Worm (Caenorhabditis elegans) whole organism, L2 larva: Measurements from ENCODE around the gene srh-28.

Experiments
- C34F6.9 ChIP-seq: fragments of 150-350 bp; optimal IDR thresholded peaks from 2 replicates; lab custom pipeline; 2014; ENCODE audit warnings: missing biosample characterization, missing genetic modification characterization
- R02D3.7 ChIP-seq: fragments of 150-350 bp; optimal IDR thresholded peaks from 2 replicates; lab custom pipeline; 2014; ENCODE audit warnings: missing biosample characterization, missing genetic modification characterization
- Y55F3AM.14 ChIP-seq: fragments of 200-800 bp; sonication (Bioruptor generic); optimal IDR thresholded peaks from 2 replicates; lab custom pipeline; 2018; ENCODE audit warnings: mild to moderate bottlenecking, missing genetic modification characterization, missing compliant biosample characterization
- ZK546.5 ChIP-seq: sonication (generic microtip); optimal IDR thresholded peaks from 2 replicates; lab custom pipeline; 2017; ENCODE audit warnings: missing biosample characterization, missing genetic modification characterization
- aly-2 ChIP-seq: fragments of 150-350 bp; optimal IDR thresholded peaks from 2 replicates; lab custom pipeline; 2014; ENCODE audit warnings: missing biosample characterization, missing genetic modification characterization
- ama-1 ChIP-seq: fragments of 150-350 bp; optimal IDR thresholded peaks from 2 replicates; lab custom pipeline; 2018; ENCODE audit warnings: inconsistent platforms
- blmp-1 ChIP-seq: sonication (generic microtip); optimal IDR thresholded peaks from 2 replicates; lab custom pipeline; 2017; ENCODE audit warnings: missing genetic modification characterization, mild to moderate bottlenecking, missing compliant biosample characterization, antibody characterized with exemption, moderate library complexity; ENCODE audit not compliant: insufficient read depth
- ceh-16 ChIP-seq: fragments of 150-350 bp; optimal IDR thresholded peaks from 2 replicates; lab custom pipeline; 2014; ENCODE audit warnings: missing biosample characterization, missing genetic modification characterization
- crh-2 ChIP-seq: sonication (generic microtip); optimal IDR thresholded peaks from 2 replicates; lab custom pipeline; 2017; ENCODE audit warnings: missing biosample characterization, missing genetic modification characterization
- dmd-4 ChIP-seq: sonication (generic microtip); optimal IDR thresholded peaks from 2 replicates; lab custom pipeline; 2017; ENCODE audit warnings: missing biosample characterization, missing genetic modification characterization
- egl-27 ChIP-seq: sonication (generic microtip); optimal IDR thresholded peaks from 3 replicates; lab custom pipeline; 2017; ENCODE audit warnings: missing biosample characterization, missing genetic modification reagents, missing genetic modification characterization
- fos-1 ChIP-seq: fragments of 150-350 bp; optimal IDR thresholded peaks from 2 replicates; lab custom pipeline; 2014; ENCODE audit warnings: missing biosample characterization, missing genetic modification characterization
- gmeb-1 ChIP-seq: fragments of 150-350 bp; optimal IDR thresholded peaks from 2 replicates; lab custom pipeline; 2014; ENCODE audit warnings: missing biosample characterization, missing genetic modification characterization
- lin-39 ChIP-seq: fragments of 150-350 bp; optimal IDR thresholded peaks from 2 replicates; lab custom pipeline; 2014; ENCODE audit warnings: missing biosample characterization, missing genetic modification reagents, missing genetic modification characterization
- lsy-2 ChIP-seq, 2 experiments: fragments of 150-350 bp in 1 of 2; sonication (generic microtip) in 1 of 2; optimal IDR thresholded peaks; 2 replicates each; lab custom pipeline; 2014 to 2017; ENCODE audit warnings: missing biosample characterization in 2 of 2, missing genetic modification characterization in 2 of 2
- mab-5 ChIP-seq: fragments of 150-350 bp; optimal IDR thresholded peaks from 2 replicates; lab custom pipeline; 2014; ENCODE audit warnings: missing biosample characterization, missing genetic modification characterization
- mbf-1 ChIP-seq: sonication (generic microtip); optimal IDR thresholded peaks from 2 replicates; lab custom pipeline; 2017; ENCODE audit warnings: missing biosample characterization, missing genetic modification characterization
- nhr-11 ChIP-seq: fragments of 150-350 bp; optimal IDR thresholded peaks from 2 replicates; lab custom pipeline; 2014; ENCODE audit warnings: missing biosample characterization, missing genetic modification characterization
- nhr-12 ChIP-seq: fragments of 150-350 bp; optimal IDR thresholded peaks from 2 replicates; lab custom pipeline; 2014; ENCODE audit warnings: missing biosample characterization, missing genetic modification characterization
- nhr-129 ChIP-seq: fragments of 150-350 bp; optimal IDR thresholded peaks from 2 replicates; lab custom pipeline; 2014; ENCODE audit warnings: missing biosample characterization, missing genetic modification characterization
- nhr-237 ChIP-seq: fragments of 150-350 bp; optimal IDR thresholded peaks from 2 replicates; lab custom pipeline; 2014; ENCODE audit warnings: missing biosample characterization, missing genetic modification characterization
- nhr-25 ChIP-seq: fragments of 150-350 bp; sonication (generic microtip); optimal IDR thresholded peaks from 3 replicates; lab custom pipeline; 2014; ENCODE audit warnings: missing biosample characterization, missing genetic modification characterization
- nhr-6 ChIP-seq: fragments of 150-350 bp; optimal IDR thresholded peaks from 2 replicates; lab custom pipeline; 2014; ENCODE audit warnings: missing biosample characterization, missing genetic modification characterization
- peb-1 ChIP-seq: fragments of 150-350 bp; optimal IDR thresholded peaks from 2 replicates; lab custom pipeline; 2014; ENCODE audit warnings: missing biosample characterization, missing genetic modification characterization
- skn-1 ChIP-seq: sonication (generic microtip); optimal IDR thresholded peaks from 2 replicates; lab custom pipeline; 2017; ENCODE audit warnings: missing biosample characterization, missing genetic modification characterization
- sma-3 ChIP-seq: sonication (generic microtip); optimal IDR thresholded peaks from 2 replicates; lab custom pipeline; 2016; ENCODE audit warnings: missing genetic modification reagents, missing genetic modification characterization, missing compliant biosample characterization
- unc-39 ChIP-seq: fragments of 150-350 bp; optimal IDR thresholded peaks from 2 replicates; lab custom pipeline; 2014; ENCODE audit warnings: missing biosample characterization, missing genetic modification characterization
- unc-55 ChIP-seq: fragments of 150-350 bp; sonication (generic microtip); optimal IDR thresholded peaks from 3 replicates; lab custom pipeline; 2014; ENCODE audit warnings: missing biosample characterization, missing genetic modification reagents, missing genetic modification characterization
- unc-62 ChIP-seq: fragments of 150-350 bp; optimal IDR thresholded peaks from 2 replicates; lab custom pipeline; 2014; ENCODE audit warnings: missing biosample characterization, missing genetic modification reagents, missing genetic modification characterization
- zag-1 ChIP-seq: fragments of 150-350 bp; optimal IDR thresholded peaks from 2 replicates; lab custom pipeline; 2014; ENCODE audit warnings: missing biosample characterization, missing genetic modification characterization
- ztf-1 ChIP-seq: fragments of 200-800 bp; sonication (Bioruptor generic); conservative IDR thresholded peaks from 2 replicates; pipeline ENCODE4 v1.3.6; 2022; ENCODE audit warnings: missing genetic modification characterization, missing compliant biosample characterization

The srh-28 gene

DNA sequence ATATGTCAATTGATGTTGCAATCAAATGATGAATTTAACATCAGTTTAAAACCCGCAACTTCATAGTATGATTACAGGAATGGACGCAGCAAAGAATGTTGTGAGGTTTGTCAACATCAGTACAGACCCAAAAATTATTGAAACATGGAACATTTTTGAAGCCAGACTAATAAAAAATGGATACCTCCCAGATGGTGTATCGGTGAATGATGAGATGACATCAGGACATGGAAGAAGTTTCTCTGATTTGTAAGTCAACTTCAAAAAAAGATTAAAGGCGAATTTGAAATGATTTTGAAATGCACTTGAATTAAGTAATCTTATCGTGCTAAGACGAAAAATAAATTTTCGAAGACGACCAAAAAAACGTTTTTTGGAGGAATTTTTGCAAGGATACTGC is 38.3 kb upstream of the srh-28 start:
- TF ChIP-seq lin-39 (no peak), Y55F3AM.14 (GFP tag; lab: Kevin White, UChicago) (no peak)

DNA sequence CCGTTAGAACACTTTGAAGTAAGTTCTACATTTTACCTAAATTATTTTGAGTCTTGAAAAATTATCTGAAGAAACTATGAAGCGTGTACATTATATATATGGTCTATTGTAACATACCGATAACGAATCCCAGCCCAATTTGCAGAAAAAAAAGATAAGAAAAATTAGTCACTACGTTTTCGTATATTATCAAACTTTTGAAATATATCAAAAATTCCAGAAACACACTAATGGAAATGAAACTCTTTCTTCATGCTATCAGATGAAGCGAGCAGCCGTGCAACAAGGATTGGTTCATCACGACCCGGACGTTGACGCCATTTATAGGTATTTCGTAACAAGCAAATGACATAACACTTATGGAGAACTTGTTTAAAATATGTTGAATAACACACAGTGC is 36.3 kb upstream of the srh-28 start:
- TF ChIP-seq fos-1 (tag; lab: Kevin White, UChicago): peak; percentile 91
- no peak for TF ChIP-seq unc-39 (tag; lab: Kevin White, UChicago)

DNA sequence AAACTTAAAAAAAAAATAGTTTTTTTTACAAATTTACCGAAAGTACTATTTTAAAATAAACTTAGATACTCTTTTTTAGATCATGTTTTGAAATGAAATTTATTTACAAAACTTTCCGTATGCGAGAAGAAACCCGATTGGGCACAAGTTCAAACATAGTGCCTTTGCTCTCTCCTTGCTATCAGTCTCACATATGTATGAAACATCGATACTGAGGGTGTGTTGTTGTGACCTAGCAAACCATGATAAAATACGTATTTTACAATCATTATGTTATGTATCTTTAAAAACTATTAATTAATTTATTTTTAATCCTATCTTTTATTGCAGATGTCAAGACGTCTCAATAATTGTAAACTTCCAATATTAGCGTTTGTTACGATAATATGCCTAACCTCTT is 34.5 kb upstream of the srh-28 start:
- TF ChIP-seq fos-1 (tag; lab: Kevin White, UChicago) (peak; percentile 93), aly-2 (tag; lab: Kevin White, UChicago) (no peak)
- TF ChIP-seq, all 48 proteins: peak for 1

DNA sequence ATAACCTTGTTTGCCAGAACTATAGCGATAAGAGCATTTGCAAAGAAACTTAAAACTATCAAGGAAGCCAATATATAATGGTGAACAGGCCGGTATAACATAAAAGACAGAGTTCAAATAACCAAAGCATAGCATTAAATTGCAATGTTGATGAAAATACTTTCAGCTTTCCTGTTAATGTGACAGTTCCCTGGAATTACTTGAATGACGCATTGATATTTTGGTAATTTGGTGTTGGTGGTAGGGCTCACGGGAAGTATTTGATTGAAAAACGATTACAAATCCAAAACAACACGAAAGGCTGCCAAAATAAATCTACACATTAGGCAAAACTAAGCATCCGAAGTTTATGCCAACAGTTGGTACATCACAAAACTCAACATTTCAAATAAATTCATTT is 33.4 kb upstream of the srh-28 start, which contains the start of gene dmsr-16:
TSS of gene dmsr-16 (minus strand) at position 101 of the 400 bp plus-strand sequence.
- TF ChIP-seq nhr-12 (tag; lab: Kevin White, UChicago) (no peak), nhr-11 (tag; lab: Kevin White, UChicago) (no peak), nhr-129 (no peak), ama-1 (no peak), lsy-2 (tag; optimal IDR thresholded peaks at IDR 0.05; lab: Kevin White, UChicago) (no peak), nhr-25 (tag; lab: Kevin White, UChicago) (no peak), blmp-1 (tag; lab: Kevin White, UChicago) (no peak)
- TF ChIP-seq, all 48 proteins: peak for 0

DNA sequence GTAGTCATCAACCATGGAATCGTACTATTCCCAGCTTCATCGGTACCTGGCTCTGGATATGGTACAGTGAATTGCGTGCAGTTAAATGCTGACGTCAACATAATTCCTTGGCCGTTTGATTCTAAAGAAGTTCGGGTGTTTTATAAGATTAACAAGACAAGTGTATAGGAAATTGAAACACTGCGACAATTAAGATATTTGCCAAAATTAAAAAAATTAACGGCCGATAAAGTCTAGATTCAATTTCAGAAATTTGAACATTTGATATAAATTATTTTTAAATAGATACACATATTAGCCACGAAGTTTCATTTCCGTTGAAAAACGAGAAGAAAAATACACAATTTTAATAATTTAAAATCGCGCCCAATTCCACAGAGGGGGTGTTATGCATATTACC is 30.7 kb upstream of the srh-28 start, which contains the start of gene dmsr-12:
TSS of gene dmsr-12 (minus strand) at position 101 of the 400 bp plus-strand sequence.
- no peak for TF ChIP-seq mab-5 (tag; lab: Kevin White, UChicago)
- TF ChIP-seq fos-1 (tag; lab: Kevin White, UChicago): no peak
- no peak for TF ChIP-seq dmd-4
- no peak for TF ChIP-seq egl-27 (tag; lab: Kevin White, UChicago)
- no peak for TF ChIP-seq aly-2 (tag; lab: Kevin White, UChicago)

DNA sequence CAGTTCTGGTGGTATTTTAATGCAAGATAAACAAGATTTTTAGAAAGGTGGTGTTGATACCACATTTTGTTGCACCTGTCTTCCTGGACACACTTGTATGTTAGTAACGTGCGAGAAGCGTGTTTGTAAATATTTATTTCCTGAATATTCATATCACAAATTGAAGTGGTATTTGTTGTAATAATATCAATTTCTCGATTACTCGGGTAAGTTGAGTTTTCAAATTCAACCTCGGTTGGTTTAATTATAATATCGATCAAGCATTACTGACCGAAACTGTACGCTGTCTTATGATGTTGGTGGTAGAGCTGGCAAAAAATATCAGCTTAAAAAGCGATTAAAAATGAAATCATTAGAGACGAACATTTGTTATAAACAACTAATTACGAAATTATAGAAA is 28.4 kb upstream of the srh-28 start, which contains the start of gene dmsr-11:
TSS of gene dmsr-11 (minus strand) at position 101 of the 400 bp plus-strand sequence.
- TF ChIP-seq mab-5 (tag; lab: Kevin White, UChicago) (no peak), zag-1 (tag; lab: Kevin White, UChicago) (no peak), nhr-129 (no peak), ceh-16 (tag; lab: Kevin White, UChicago) (no peak), lsy-2 (tag; optimal IDR thresholded peaks at IDR 0.05; lab: Kevin White, UChicago) (no peak), R02D3.7 (tag; lab: Kevin White, UChicago) (no peak), peb-1 (tag; lab: Kevin White, UChicago) (no peak), lin-39 (no peak), gmeb-1 (no peak), mbf-1 (tag; lab: Kevin White, UChicago) (no peak), C34F6.9 (tag; lab: Kevin White, UChicago) (no peak), ZK546.5 (no peak), unc-55 (GFP tag; lab: Kevin White, UChicago) (no peak)
- TF ChIP-seq, all 48 proteins: peak for 0

DNA sequence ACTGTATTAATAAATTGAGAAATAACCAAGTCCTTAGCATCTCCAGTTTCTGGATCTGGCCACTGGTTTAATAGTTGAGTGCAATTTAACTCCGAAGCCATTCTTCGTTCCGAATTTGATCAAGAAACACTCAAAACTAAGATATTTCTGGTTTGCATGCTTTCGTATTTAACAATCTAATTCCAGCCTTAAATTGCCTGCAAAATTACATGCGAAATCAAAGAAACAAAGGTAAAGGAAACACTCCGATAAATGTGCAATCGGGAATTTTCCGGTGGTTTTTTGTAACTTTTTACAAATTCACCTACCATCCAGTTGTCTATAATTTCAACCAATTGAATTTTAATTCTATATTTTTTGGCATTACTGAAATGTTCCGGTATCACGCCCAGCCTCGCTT is 26.2 kb upstream of the srh-28 start, which contains the start of gene dmsr-10:
TSS of gene dmsr-10 (minus strand) at position 101 of the 400 bp plus-strand sequence.
- TF ChIP-seq crh-2: no peak
- TF ChIP-seq nhr-237 (tag; lab: Kevin White, UChicago): no peak
- no peak for TF ChIP-seq nhr-6 (tag; lab: Kevin White, UChicago)
- no peak for TF ChIP-seq ama-1
- TF ChIP-seq nhr-25 (tag; lab: Kevin White, UChicago): no peak
- TF ChIP-seq C34F6.9 (tag; lab: Kevin White, UChicago): no peak

DNA sequence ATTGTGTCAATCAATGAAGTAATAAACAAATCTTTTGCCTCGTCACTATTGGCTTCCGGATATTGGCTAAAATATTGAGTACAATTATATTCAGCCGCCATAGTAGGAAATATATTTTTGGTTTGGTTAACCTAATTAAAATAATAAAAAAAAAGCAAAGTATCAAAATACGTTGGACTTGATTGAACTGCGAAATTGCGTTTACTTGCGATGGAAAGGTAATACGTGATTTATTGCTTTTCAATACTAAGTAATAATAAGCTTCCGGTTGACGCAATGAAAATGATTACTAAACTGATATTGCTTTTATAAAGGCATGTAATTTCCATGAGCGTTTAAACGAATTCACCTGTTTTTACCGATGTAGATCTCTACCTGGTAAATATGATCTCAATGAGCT is 24.0 kb upstream of the srh-28 start, which contains the start of gene dmsr-9:
TSS of gene dmsr-9 (minus strand) at position 101 of the 400 bp plus-strand sequence.
- TF ChIP-seq aly-2 (tag; lab: Kevin White, UChicago) (no peak), nhr-25 (tag; lab: Kevin White, UChicago) (no peak), Y55F3AM.14 (GFP tag; lab: Kevin White, UChicago) (no peak), ztf-1 (no peak), nhr-12 (tag; lab: Kevin White, UChicago) (no peak), unc-62 (GFP tag; lab: Kevin White, UChicago) (no peak), skn-1 (tag; lab: Kevin White, UChicago) (no peak), lin-39 (no peak), sma-3 (GFP tag; lab: Kevin White, UChicago) (no peak), gmeb-1 (no peak), unc-55 (GFP tag; lab: Kevin White, UChicago) (no peak)
- TF ChIP-seq, all 48 proteins: peak for 0
